Worm (Caenorhabditis elegans): ENCODE results near the gene oxy-4.

DNA sequence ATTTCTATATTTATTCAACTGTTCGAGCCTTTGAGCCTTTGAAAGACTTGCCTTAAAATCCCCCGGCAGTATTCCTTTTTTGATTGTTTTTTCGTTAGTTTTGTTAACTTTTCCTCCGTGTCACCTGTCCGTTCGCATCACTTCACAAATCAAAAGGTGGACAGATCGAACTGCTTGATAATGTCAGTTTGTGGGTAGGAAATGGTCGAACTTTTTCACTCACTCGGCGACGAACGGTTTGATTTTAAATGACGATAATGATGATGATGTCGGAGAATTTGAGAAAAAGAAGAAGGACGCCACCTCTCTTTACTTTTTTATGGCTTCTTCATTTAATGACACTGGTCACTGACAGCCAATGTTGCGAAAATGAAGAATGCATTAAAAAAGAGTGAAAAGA lies 39.5 kb downstream of the oxy-4 start:
- TF ChIP-seq hmg-4 (GFP tag; optimal IDR thresholded peaks at IDR 0.05) = no peak
- no peak for TF ChIP-seq ama-1 (optimal IDR thresholded peaks at IDR 0.05)
- TF ChIP-seq sea-1 (GFP tag; conservative IDR thresholded peaks at IDR 0.05) = no peak
- no peak for TF ChIP-seq hnd-1 (tag; optimal IDR thresholded peaks at IDR 0.05)
- no peak for TF ChIP-seq F13C5.2 (tag; optimal IDR thresholded peaks at IDR 0.05)
- no peak for TF ChIP-seq tra-4 (tag; optimal IDR thresholded peaks at IDR 0.05)
- no peak for TF ChIP-seq aly-1 (tag; optimal IDR thresholded peaks at IDR 0.05)
- TF ChIP-seq pes-1 (GFP tag; IDR thresholded peaks at IDR 0.05) = no peak
- TF ChIP-seq ceh-13 (GFP tag; optimal IDR thresholded peaks at IDR 0.05) = no peak
- no peak for TF ChIP-seq scrt-1 (GFP tag; IDR thresholded peaks at IDR 0.05)
- no peak for TF ChIP-seq hmbx-1 (tag; optimal IDR thresholded peaks at IDR 0.05)
